Worm (Caenorhabditis elegans): Measurements from ENCODE around the gene pat-6.
A peak's percentile ranks its signal among the peaks of the same experiment; 100 is the strongest.

pat-6 gene

ce11 chrIV:302743-303142 is 38.7 kb upstream of the pat-6 start:
- no peak for TF ChIP-seq nhr-28 (tag; optimal IDR thresholded peaks at IDR 0.05)
- peak; percentile 3 for TF ChIP-seq elt-3 (tag; optimal IDR thresholded peaks at IDR 0.05)

DNA sequence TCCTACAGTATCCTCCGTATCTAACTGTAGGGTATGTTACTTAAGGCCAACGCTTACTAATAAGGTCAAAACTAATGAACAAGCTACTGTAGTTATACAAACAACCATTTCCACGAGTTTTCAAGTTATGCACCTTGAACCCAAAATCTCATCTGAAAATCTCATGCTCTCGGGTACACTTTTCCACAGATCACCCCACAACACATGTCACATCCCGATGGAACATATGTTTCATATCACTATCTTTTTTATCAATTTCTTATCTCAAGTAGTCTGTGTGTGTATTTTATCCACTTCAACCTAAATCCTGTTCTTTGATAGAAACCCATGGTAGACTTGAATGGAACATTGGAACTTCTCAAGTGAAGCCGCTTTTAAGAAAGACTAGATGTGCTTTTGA is 36.3 kb upstream of the pat-6 start:
- TF ChIP-seq bed-3 (GFP tag; optimal IDR thresholded peaks at IDR 0.05) (no peak), unc-120 (tag; optimal IDR thresholded peaks at IDR 0.05; ENCODE audit: poor library complexity, severe bottlenecking) (no peak), sptf-1 (tag; optimal IDR thresholded peaks at IDR 0.05) (no peak), unc-39 (tag; optimal IDR thresholded peaks at IDR 0.05) (no peak)

- TF ChIP-seq hlh-1 (tag; optimal IDR thresholded peaks at IDR 0.05): no peak
- TF ChIP-seq nhr-237 (tag; optimal IDR thresholded peaks at IDR 0.05): no peak
Measured at ce11 chrIV:299190-299589, 35.2 kb upstream of the pat-6 start.

DNA sequence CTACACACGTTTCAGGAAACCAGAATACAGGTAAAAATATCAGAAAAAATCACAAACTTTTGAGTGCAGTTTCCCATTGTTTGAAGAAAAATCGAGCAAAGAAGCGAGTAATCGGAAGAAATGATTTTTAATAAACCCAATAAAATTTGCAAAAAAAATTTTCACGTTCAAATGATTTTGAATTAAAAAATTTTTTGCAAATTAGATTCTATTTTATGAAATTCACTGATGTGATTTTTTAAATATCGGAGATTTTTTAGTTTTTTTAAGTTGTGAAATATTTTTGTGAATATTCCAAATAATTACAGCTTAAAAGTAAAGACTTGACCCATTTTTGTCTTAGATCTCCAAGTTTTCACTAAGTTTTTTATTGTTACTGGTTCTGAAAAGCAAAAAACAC is 34.2 kb upstream of the pat-6 start, which contains the start of gene pnp-1:
pnp-1 (minus strand) TSS at position 101 of the 400 bp plus-strand sequence.
- TF ChIP-seq elt-1 (tag; optimal IDR thresholded peaks at IDR 0.05; ENCODE audit: borderline replicate concordance, insufficient read depth): no peak
- TF ChIP-seq nhr-237 (tag; optimal IDR thresholded peaks at IDR 0.05): no peak
- TF ChIP-seq bed-3 (GFP tag; optimal IDR thresholded peaks at IDR 0.05): no peak
- no peak for TF ChIP-seq nhr-12 (tag; optimal IDR thresholded peaks at IDR 0.05)
- no peak for TF ChIP-seq blmp-1 (tag; optimal IDR thresholded peaks at IDR 0.05)
- no peak for TF ChIP-seq ham-2 (GFP tag; optimal IDR thresholded peaks at IDR 0.05)
- TF ChIP-seq nhr-2 (tag; optimal IDR thresholded peaks at IDR 0.05): no peak
- no peak for TF ChIP-seq drap-1 (GFP tag; optimal IDR thresholded peaks at IDR 0.05)
- TF ChIP-seq unc-62 (GFP tag; optimal IDR thresholded peaks at IDR 0.05): no peak

DNA sequence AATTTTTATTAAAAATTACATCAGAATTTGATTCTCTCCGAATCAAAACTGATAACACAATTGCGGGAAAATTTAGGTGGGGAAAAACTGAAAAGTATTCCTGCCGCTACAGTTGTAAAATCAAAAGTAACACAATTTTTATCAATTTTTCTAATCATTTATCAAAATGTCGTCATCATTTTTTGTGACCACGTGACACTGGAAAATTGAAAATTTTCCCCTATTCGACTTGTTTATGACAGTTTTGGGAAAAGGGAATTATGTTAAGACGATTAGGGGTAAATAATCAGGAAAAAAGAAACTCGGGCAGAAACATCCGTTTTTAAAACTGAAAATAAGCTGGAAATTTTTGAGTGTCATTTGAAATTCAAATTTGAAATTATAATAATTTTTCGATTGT is 32.8 kb upstream of the pat-6 start:
- TF ChIP-seq M03D4.4 (tag; optimal IDR thresholded peaks at IDR 0.05): no peak
- TF ChIP-seq flh-1 (GFP tag; optimal IDR thresholded peaks at IDR 0.05): no peak
- TF ChIP-seq ces-1 (GFP tag; optimal IDR thresholded peaks at IDR 0.05): no peak
- no peak for TF ChIP-seq ceh-43 (GFP tag; optimal IDR thresholded peaks at IDR 0.05)
- no peak for TF ChIP-seq lin-13 (tag; optimal IDR thresholded peaks at IDR 0.05)
- no peak for TF ChIP-seq hlh-1 (tag; optimal IDR thresholded peaks at IDR 0.05)
- TF ChIP-seq mep-1 (tag; optimal IDR thresholded peaks at IDR 0.05): no peak
- TF ChIP-seq nhr-12 (tag; optimal IDR thresholded peaks at IDR 0.05): no peak
- no peak for TF ChIP-seq sptf-1 (tag; optimal IDR thresholded peaks at IDR 0.05)
- no peak for TF ChIP-seq unc-62 (GFP tag; optimal IDR thresholded peaks at IDR 0.05)
- TF ChIP-seq ham-2 (GFP tag; optimal IDR thresholded peaks at IDR 0.05): no peak
- TF ChIP-seq nhr-76 (tag; optimal IDR thresholded peaks at IDR 0.05): no peak
- no peak for TF ChIP-seq sem-2 (GFP tag; optimal IDR thresholded peaks at IDR 0.05)
- no peak for TF ChIP-seq elt-1 (tag; optimal IDR thresholded peaks at IDR 0.05; ENCODE audit: borderline replicate concordance, insufficient read depth)
- no peak for TF ChIP-seq snpc-4 (tag; optimal IDR thresholded peaks at IDR 0.05)
- no peak for TF ChIP-seq pha-4 (tag; optimal IDR thresholded peaks at IDR 0.05)
- no peak for TF ChIP-seq nhr-2 (tag; optimal IDR thresholded peaks at IDR 0.05)
- TF ChIP-seq ztf-11 (tag; optimal IDR thresholded peaks at IDR 0.05): no peak

DNA sequence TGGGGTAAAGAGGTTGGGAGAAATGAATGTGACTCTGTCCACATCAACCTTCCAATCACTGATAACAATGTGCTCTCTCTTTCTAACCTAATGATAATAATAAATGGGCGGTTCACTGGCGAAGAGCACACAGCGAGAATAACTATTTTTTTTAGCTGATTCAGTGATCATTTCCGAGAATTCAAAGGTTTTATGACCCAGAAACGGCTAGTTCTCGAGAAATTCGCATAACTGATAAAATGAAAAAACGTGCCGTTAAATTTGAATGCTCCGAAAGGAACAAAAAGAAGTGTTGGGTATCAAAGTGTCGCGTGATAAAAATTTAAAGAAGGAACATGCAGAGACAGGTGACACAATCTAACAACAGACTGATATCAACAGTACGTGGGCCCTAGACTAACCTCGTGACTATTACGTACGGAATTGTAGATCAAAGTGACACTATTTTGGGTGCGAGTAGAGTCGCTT is 31.7 kb upstream of the pat-6 start:
- no peak for TF ChIP-seq mab-5 (tag; optimal IDR thresholded peaks at IDR 0.05)
- no peak for TF ChIP-seq mep-1 (tag; optimal IDR thresholded peaks at IDR 0.05)
- no peak for TF ChIP-seq flh-1 (GFP tag; optimal IDR thresholded peaks at IDR 0.05)
- no peak for TF ChIP-seq zip-8 (tag; optimal IDR thresholded peaks at IDR 0.05)
- TF ChIP-seq tbx-8 (GFP tag; optimal IDR thresholded peaks at IDR 0.05): no peak
- no peak for TF ChIP-seq lin-32 (GFP tag; optimal IDR thresholded peaks at IDR 0.05)
- no peak for TF ChIP-seq drap-1 (GFP tag; optimal IDR thresholded peaks at IDR 0.05)
- no peak for TF ChIP-seq elt-3 (tag; optimal IDR thresholded peaks at IDR 0.05)
- no peak for TF ChIP-seq ceh-43 (GFP tag; optimal IDR thresholded peaks at IDR 0.05)
- no peak for TF ChIP-seq hlh-1 (tag; optimal IDR thresholded peaks at IDR 0.05)
- TF ChIP-seq nhr-2 (tag; optimal IDR thresholded peaks at IDR 0.05): no peak
- no peak for TF ChIP-seq ces-1 (GFP tag; optimal IDR thresholded peaks at IDR 0.05)
- TF ChIP-seq ham-2 (GFP tag; optimal IDR thresholded peaks at IDR 0.05): no peak
- TF ChIP-seq sem-2 (GFP tag; optimal IDR thresholded peaks at IDR 0.05): no peak
- no peak for TF ChIP-seq blmp-1 (tag; optimal IDR thresholded peaks at IDR 0.05)
